Worm (Caenorhabditis elegans): ENCODE measurements around the gene F59A7.7.
A peak's percentile ranks its signal among the peaks of the same experiment; 100 is the strongest.

The F59A7.7 gene

DNA sequence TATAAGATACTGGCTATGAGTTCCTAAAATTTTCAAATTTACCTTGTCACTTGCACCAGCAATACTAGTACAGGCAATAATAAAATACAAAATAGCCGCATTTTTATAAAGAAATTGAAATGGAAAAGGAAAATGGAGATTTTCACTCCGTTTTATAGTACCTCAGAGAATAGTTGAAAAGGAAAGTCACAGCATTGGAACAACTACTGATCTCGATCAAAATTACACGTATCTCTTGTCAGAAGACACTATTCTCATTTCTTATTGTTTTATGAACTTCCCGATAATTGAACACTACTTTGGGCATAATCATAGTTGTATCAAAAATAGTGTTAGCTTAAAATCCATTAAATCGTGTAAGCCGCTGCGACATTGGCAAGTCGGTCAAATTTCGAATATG lies 39.6 kb downstream of the F59A7.7 start, which contains the start of gene Y40B10A.11:
Gene Y40B10A.11, minus strand, starts transcription at position 101 of the 400 bp plus-strand sequence.
- TF ChIP-seq lim-7 (GFP tag; IDR thresholded peaks at IDR 0.05) (no peak), nhr-77 (tag; optimal IDR thresholded peaks at IDR 0.05) (no peak), T26A8.4 (GFP tag; IDR thresholded peaks at IDR 0.05) (no peak), pha-4 (GFP tag; IDR thresholded peaks at IDR 0.05) (no peak), pha-4 (tag; optimal IDR thresholded peaks at IDR 0.05) (no peak), Y75B8A.6 (GFP tag; IDR thresholded peaks at IDR 0.05) (no peak), lin-38 (GFP tag; IDR thresholded peaks at IDR 0.05) (no peak)

DNA sequence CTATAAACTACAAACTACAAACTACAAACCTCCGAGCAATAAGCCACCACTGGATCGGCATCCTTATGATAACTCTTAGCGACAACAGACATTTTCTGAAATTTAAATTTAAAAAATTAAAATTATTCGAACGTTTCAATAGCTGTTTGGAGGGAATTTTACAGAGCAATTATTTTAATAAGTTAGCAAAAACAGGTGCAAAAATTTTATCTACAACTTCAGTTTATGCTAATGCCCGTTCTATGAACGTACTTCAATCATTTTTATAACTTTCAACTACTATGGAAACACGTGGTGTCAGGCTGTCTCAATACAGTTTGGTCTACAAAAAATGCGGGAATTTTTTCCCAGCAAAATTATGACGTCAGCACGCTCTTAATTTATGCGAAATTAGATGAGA lies 41.6 kb downstream of the F59A7.7 start, which contains the start of gene comt-5:
Gene comt-5, minus strand, starts transcription at position 101 of the 400 bp plus-strand sequence.
- TF ChIP-seq Y105C5A.15 (GFP tag; IDR thresholded peaks at IDR 0.05), result no peak
- TF ChIP-seq egl-43 (GFP tag; IDR thresholded peaks at IDR 0.05), result no peak
- TF ChIP-seq cey-2 (tag; optimal IDR thresholded peaks at IDR 0.05; ENCODE audit: borderline replicate concordance, insufficient read depth), result no peak
- no peak for TF ChIP-seq ZK546.5 (tag; optimal IDR thresholded peaks at IDR 0.05)
- TF ChIP-seq dmd-8 (GFP tag; IDR thresholded peaks at IDR 0.05), result no peak

DNA sequence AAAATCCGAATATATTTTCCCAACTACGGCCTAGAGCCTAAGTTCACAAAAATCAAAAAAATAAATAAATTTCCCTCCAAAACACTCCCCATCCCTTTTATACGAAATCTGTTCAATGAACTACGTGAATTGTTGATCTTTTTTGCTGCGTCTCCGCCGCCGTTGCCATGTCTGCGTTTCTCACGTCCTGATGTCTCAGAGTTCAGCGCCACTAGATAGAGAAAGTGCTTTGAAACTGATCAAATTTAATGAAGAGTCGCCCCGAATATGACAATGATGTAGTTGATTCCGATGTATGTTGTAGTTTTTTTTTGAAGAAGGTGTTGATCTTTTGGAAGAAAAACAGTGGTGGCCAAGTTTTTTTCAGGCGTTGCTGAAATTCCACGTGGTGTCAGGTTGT lies 42.4 kb downstream of the F59A7.7 start:
- TF ChIP-seq nhr-42 (GFP tag; IDR thresholded peaks at IDR 0.05) (no peak), egl-43 (GFP tag; IDR thresholded peaks at IDR 0.05) (no peak), pha-4 (GFP tag; IDR thresholded peaks at IDR 0.05) (no peak), pha-4 (tag; optimal IDR thresholded peaks at IDR 0.05) (no peak), dve-1 (tag; optimal IDR thresholded peaks at IDR 0.05; ENCODE audit: insufficient read depth) (peak; percentile 7), hif-1 (tag; optimal IDR thresholded peaks at IDR 0.05) (no peak), nhr-76 (tag; optimal IDR thresholded peaks at IDR 0.05) (no peak), nhr-28 (tag; optimal IDR thresholded peaks at IDR 0.05) (peak; percentile 72), F26F4.8 (GFP tag; conservative IDR thresholded peaks at IDR 0.05) (no peak), lin-29 (GFP tag; IDR thresholded peaks at IDR 0.05) (no peak), nhr-6 (tag; optimal IDR thresholded peaks at IDR 0.05) (no peak)

ce11 chrV:2055765-2056504 lies 44.1 kb downstream of the F59A7.7 start:
- TF ChIP-seq T26A8.4 (GFP tag; IDR thresholded peaks at IDR 0.05), result no peak
- no peak for TF ChIP-seq lir-3 (tag; optimal IDR thresholded peaks at IDR 0.05)
- no peak for TF ChIP-seq snpc-1.2 (GFP tag; IDR thresholded peaks at IDR 0.05)
- TF ChIP-seq sdz-12 (GFP tag; optimal IDR thresholded peaks at IDR 0.05), result no peak
- no peak for TF ChIP-seq spr-3 (GFP tag; optimal IDR thresholded peaks at IDR 0.05)
- peak; percentile 18 for TF ChIP-seq dve-1 (tag; optimal IDR thresholded peaks at IDR 0.05; ENCODE audit: insufficient read depth)
- no peak for TF ChIP-seq rbr-2 (tag; optimal IDR thresholded peaks at IDR 0.05)
- peak; percentile 87 for TF ChIP-seq pqm-1 (tag; optimal IDR thresholded peaks at IDR 0.05)
- no peak for TF ChIP-seq saeg-2 (GFP tag; IDR thresholded peaks at IDR 0.05)
- TF ChIP-seq nhr-28 (tag; optimal IDR thresholded peaks at IDR 0.05), result peak; percentile 70
- no peak for TF ChIP-seq zfp-3 (GFP tag; conservative IDR thresholded peaks at IDR 0.05)
- no peak for TF ChIP-seq F37D6.2 (tag; optimal IDR thresholded peaks at IDR 0.05)
- TF ChIP-seq nhr-6 (tag; optimal IDR thresholded peaks at IDR 0.05), result peak; percentile 8
- no peak for TF ChIP-seq ZK337.2 (GFP tag; IDR thresholded peaks at IDR 0.05)
- TF ChIP-seq hif-1 (tag; optimal IDR thresholded peaks at IDR 0.05), result peak in 1 of 2 experiments; percentile 1
- TF ChIP-seq dmd-6 (GFP tag; IDR thresholded peaks at IDR 0.05), result peak; percentile 57; the same call in 1 of the 2 replicates
- no peak for TF ChIP-seq ZK546.5 (tag; optimal IDR thresholded peaks at IDR 0.05)
- no peak for TF ChIP-seq spr-1 (tag; optimal IDR thresholded peaks at IDR 0.05)
- TF ChIP-seq hmg-1.1 (GFP tag; IDR thresholded peaks at IDR 0.05), result peak; percentile 29; the same call in 1 of the 2 replicates
- no peak for TF ChIP-seq F44E2.7 (GFP tag; IDR thresholded peaks at IDR 0.05)
- peak in 1 of 2 experiments; percentile 9 for TF ChIP-seq mdl-1 (tag; optimal IDR thresholded peaks at IDR 0.05)
- TF ChIP-seq nhr-10 (tag; optimal IDR thresholded peaks at IDR 0.05), result no peak
- no peak for TF ChIP-seq F10B5.3 (tag; optimal IDR thresholded peaks at IDR 0.05)
- peak in 1 of 2 experiments; percentile 40 for TF ChIP-seq daf-16 (GFP tag; optimal IDR thresholded peaks at IDR 0.05)
- TF ChIP-seq daf-16 (tag; optimal IDR thresholded peaks at IDR 0.05), result peak; percentile 45
- no peak for TF ChIP-seq lim-7 (GFP tag; IDR thresholded peaks at IDR 0.05)
- TF ChIP-seq Y105C5A.15 (GFP tag; IDR thresholded peaks at IDR 0.05), result no peak
